Worm (Caenorhabditis elegans): ENCODE data around the gene F14F9.6.

ce11 chrV:5119109-5119508 is 27.2 kb downstream of the F14F9.6 start, which contains the start of gene C04F5.9:
- no peak for TF ChIP-seq ztf-23 (GFP tag; IDR thresholded peaks at IDR 0.05)
- no peak for TF ChIP-seq ztf-29 (GFP tag; IDR thresholded peaks at IDR 0.05)
- no peak for TF ChIP-seq klf-2 (GFP tag; conservative IDR thresholded peaks at IDR 0.05)
- TF ChIP-seq tab-1 (GFP tag; IDR thresholded peaks at IDR 0.05) = no peak

All from whole organism, midembryonic.